Worm (Caenorhabditis elegans): ENCODE results near the gene sri-45.

DNA sequence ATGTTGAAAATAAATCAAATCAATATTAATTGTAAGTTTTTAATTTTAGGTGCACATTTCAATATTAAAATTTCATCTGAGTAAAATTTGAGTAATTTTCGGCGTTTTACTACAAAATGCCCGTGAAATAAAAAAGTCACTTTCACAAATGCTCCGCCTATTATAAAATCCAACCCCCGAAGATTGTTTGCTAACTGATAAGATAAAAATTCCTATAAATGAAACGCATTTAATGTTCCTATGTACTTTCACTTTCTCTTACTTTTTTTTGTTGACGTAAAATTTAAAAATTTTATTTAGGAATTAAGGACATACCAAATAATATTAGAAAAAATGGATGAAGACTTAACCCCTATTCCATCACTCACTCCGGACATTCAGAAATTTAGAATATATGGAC lies 3.2 kb downstream of the sri-45 start, which contains the start of gene sdz-24:
- no peak for TF ChIP-seq snpc-4 (tag; optimal IDR thresholded peaks at IDR 0.05)
- TF ChIP-seq R02D3.7 (tag; optimal IDR thresholded peaks at IDR 0.05), result no peak
- no peak for TF ChIP-seq unc-39 (tag; optimal IDR thresholded peaks at IDR 0.05)
- TF ChIP-seq zfp-3 (GFP tag; conservative IDR thresholded peaks at IDR 0.05), result no peak
- no peak for TF ChIP-seq aly-2 (tag; optimal IDR thresholded peaks at IDR 0.05)
- TF ChIP-seq daf-12 (tag; optimal IDR thresholded peaks at IDR 0.05), result no peak
- no peak for TF ChIP-seq ceh-44 (GFP tag; IDR thresholded peaks at IDR 0.05)
- TF ChIP-seq fkh-10 (GFP tag; optimal IDR thresholded peaks at IDR 0.05), result no peak
- no peak for TF ChIP-seq nhr-11 (tag; optimal IDR thresholded peaks at IDR 0.05)
- TF ChIP-seq pha-4 (GFP tag; IDR thresholded peaks at IDR 0.05), result no peak
- no peak for TF ChIP-seq pha-4 (tag; optimal IDR thresholded peaks at IDR 0.05)
- no peak for TF ChIP-seq egl-27 (tag; optimal IDR thresholded peaks at IDR 0.05)
